Worm (Caenorhabditis elegans) whole organism, mixed stage, embryonic: ENCODE measurements around the gene phat-6.

Source experiments
- bed-3 ChIP-seq: fragments of 200-800 bp; sonication (Bioruptor generic); optimal IDR thresholded peaks from 3 replicates; lab custom pipeline; 2018; ENCODE audit warnings: mild to moderate bottlenecking, missing genetic modification characterization, moderate library complexity, missing compliant biosample characterization
- blmp-1 ChIP-seq: fragments of 150-350 bp; optimal IDR thresholded peaks from 2 replicates; lab custom pipeline; 2014; ENCODE audit warnings: missing biosample characterization, missing genetic modification characterization
- ceh-39 ChIP-seq: fragments of 150-350 bp; optimal IDR thresholded peaks from 2 replicates; lab custom pipeline; 2014; ENCODE audit warnings: missing biosample characterization, missing genetic modification characterization
- ceh-43 ChIP-seq: fragments of 200-800 bp; sonication (Bioruptor generic); optimal IDR thresholded peaks from 2 replicates; lab custom pipeline; 2018; ENCODE audit warnings: mild to moderate bottlenecking, missing genetic modification characterization, moderate library complexity, missing compliant biosample characterization
- ceh-83 ChIP-seq: fragments of 200-800 bp; sonication (Bioruptor generic); optimal IDR thresholded peaks from 2 replicates; lab custom pipeline; 2018; ENCODE audit warnings: mild to moderate bottlenecking, missing genetic modification characterization, missing compliant biosample characterization
- ces-1 ChIP-seq: fragments of 150-350 bp; optimal IDR thresholded peaks from 2 replicates; lab custom pipeline; 2014; ENCODE audit warnings: missing biosample characterization, missing genetic modification reagents, missing genetic modification characterization
- drap-1 ChIP-seq: fragments of 200-800 bp; sonication (Bioruptor generic); optimal IDR thresholded peaks from 3 replicates; lab custom pipeline; 2018; ENCODE audit warnings: mild to moderate bottlenecking, missing genetic modification characterization, missing compliant biosample characterization
- elt-1 ChIP-seq: sonication (generic microtip); optimal IDR thresholded peaks from 2 replicates; lab custom pipeline; 2017; ENCODE audit warnings: missing genetic modification characterization, mild to moderate bottlenecking, missing compliant biosample characterization, antibody characterized with exemption, moderate library complexity, borderline replicate concordance; ENCODE audit not compliant: insufficient read depth
- elt-3 ChIP-seq: fragments of 150-350 bp; optimal IDR thresholded peaks from 2 replicates; lab custom pipeline; 2014; ENCODE audit warnings: missing biosample characterization, missing genetic modification characterization
- flh-1 ChIP-seq: fragments of 200-800 bp; sonication (Bioruptor generic); optimal IDR thresholded peaks from 2 replicates; lab custom pipeline; 2018; ENCODE audit warnings: mild to moderate bottlenecking, missing genetic modification characterization, moderate library complexity, missing compliant biosample characterization
- ham-2 ChIP-seq: fragments of 200-800 bp; sonication (Bioruptor generic); optimal IDR thresholded peaks from 2 replicates; lab custom pipeline; 2018; ENCODE audit warnings: mild to moderate bottlenecking, missing genetic modification characterization, missing compliant biosample characterization
- hlh-1 ChIP-seq: fragments of 150-350 bp; optimal IDR thresholded peaks from 2 replicates; lab custom pipeline; 2014; ENCODE audit warnings: missing biosample characterization, missing genetic modification reagents, missing genetic modification characterization
- lin-13 ChIP-seq: fragments of 150-350 bp; optimal IDR thresholded peaks from 2 replicates; lab custom pipeline; 2014; ENCODE audit warnings: missing biosample characterization, missing genetic modification characterization
- lin-32 ChIP-seq: fragments of 200-800 bp; sonication (Bioruptor generic); optimal IDR thresholded peaks from 2 replicates; lab custom pipeline; 2018; ENCODE audit warnings: mild to moderate bottlenecking, missing genetic modification characterization, missing compliant biosample characterization
- lsy-2 ChIP-seq: fragments of 150-350 bp; optimal IDR thresholded peaks from 2 replicates; lab custom pipeline; 2014; ENCODE audit warnings: missing biosample characterization, missing genetic modification characterization
- mab-5 ChIP-seq: fragments of 150-350 bp; optimal IDR thresholded peaks from 2 replicates; lab custom pipeline; 2014; ENCODE audit warnings: missing biosample characterization, missing genetic modification characterization
- mep-1 ChIP-seq: fragments of 150-350 bp; optimal IDR thresholded peaks from 2 replicates; lab custom pipeline; 2017; ENCODE audit warnings: missing biosample characterization, missing genetic modification reagents, missing genetic modification characterization, inconsistent platforms
- mls-2 ChIP-seq: sonication (generic microtip); optimal IDR thresholded peaks from 2 replicates; lab custom pipeline; 2016; ENCODE audit warnings: mild to moderate bottlenecking, missing genetic modification characterization, moderate library complexity, missing compliant biosample characterization
- nhr-12 ChIP-seq: fragments of 150-350 bp; optimal IDR thresholded peaks from 2 replicates; lab custom pipeline; 2014; ENCODE audit warnings: missing biosample characterization, missing genetic modification characterization
- nhr-237 ChIP-seq: fragments of 150-350 bp; optimal IDR thresholded peaks from 2 replicates; lab custom pipeline; 2014; ENCODE audit warnings: missing biosample characterization, missing genetic modification characterization
- nhr-28 ChIP-seq: fragments of 150-350 bp; optimal IDR thresholded peaks from 2 replicates; lab custom pipeline; 2014; ENCODE audit warnings: missing biosample characterization, missing genetic modification characterization
- nhr-76 ChIP-seq: sonication (generic microtip); optimal IDR thresholded peaks from 2 replicates; lab custom pipeline; 2017; ENCODE audit warnings: missing biosample characterization, missing genetic modification characterization
- pha-4 ChIP-seq: fragments of 150-350 bp; optimal IDR thresholded peaks from 2 replicates; lab custom pipeline; 2018; ENCODE audit warnings: missing biosample characterization, missing genetic modification reagents, missing genetic modification characterization
- sem-2 ChIP-seq: fragments of 200-800 bp; sonication (Bioruptor generic); optimal IDR thresholded peaks from 2 replicates; lab custom pipeline; 2018; ENCODE audit warnings: mild to moderate bottlenecking, missing genetic modification characterization, missing compliant biosample characterization
- snpc-4 ChIP-seq: fragments of 150-350 bp; optimal IDR thresholded peaks from 2 replicates; lab custom pipeline; 2014; ENCODE audit warnings: missing biosample characterization, missing genetic modification characterization
- sptf-1 ChIP-seq: sonication (generic microtip); optimal IDR thresholded peaks from 2 replicates; lab custom pipeline; 2017; ENCODE audit warnings: mild to moderate bottlenecking, missing genetic modification characterization, moderate library complexity, missing compliant biosample characterization
- tbx-8 ChIP-seq: fragments of 200-800 bp; sonication (Bioruptor generic); optimal IDR thresholded peaks from 2 replicates; lab custom pipeline; 2018; ENCODE audit warnings: mild to moderate bottlenecking, missing genetic modification characterization, moderate library complexity, missing compliant biosample characterization
- unc-120 ChIP-seq: sonication (generic microtip); optimal IDR thresholded peaks from 2 replicates; lab custom pipeline; 2017; ENCODE audit warnings: missing genetic modification characterization, missing compliant biosample characterization; ENCODE audit not compliant: poor library complexity, severe bottlenecking
- unc-39 ChIP-seq: fragments of 150-350 bp; optimal IDR thresholded peaks from 2 replicates; lab custom pipeline; 2014; ENCODE audit warnings: missing biosample characterization, missing genetic modification characterization
- unc-62 ChIP-seq: fragments of 150-350 bp; optimal IDR thresholded peaks from 2 replicates; lab custom pipeline; 2014; ENCODE audit warnings: missing biosample characterization, missing genetic modification reagents, missing genetic modification characterization
- ztf-11 ChIP-seq: fragments of 150-350 bp; optimal IDR thresholded peaks from 2 replicates; lab custom pipeline; 2014; ENCODE audit warnings: missing biosample characterization, missing genetic modification characterization

phat-6 gene

DNA sequence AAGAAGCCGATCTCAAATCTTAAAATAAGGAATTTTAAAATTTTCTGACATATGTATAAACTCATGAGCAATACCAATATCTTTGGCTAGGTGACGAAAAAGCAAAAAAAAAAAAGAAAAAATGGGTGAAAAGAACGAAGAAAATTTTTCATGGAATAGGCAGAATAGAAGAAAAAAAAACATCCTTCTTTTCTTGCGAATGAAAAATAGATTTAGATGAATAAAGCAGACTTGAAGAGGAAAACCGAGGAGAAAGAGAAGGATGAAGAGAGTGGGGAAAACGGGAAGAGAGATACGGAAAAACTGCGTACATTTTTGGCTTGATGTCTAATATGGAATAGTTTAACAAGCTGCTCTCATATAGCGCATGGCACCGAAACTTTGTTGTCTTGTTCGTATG is 37.6 kb upstream of the phat-6 start:
- no peak for TF ChIP-seq mab-5 (tag; lab: Kevin White, UChicago)
- no peak for TF ChIP-seq ceh-43 (GFP tag; lab: Kevin White, UChicago)
- no peak for TF ChIP-seq sem-2 (GFP tag; lab: Kevin White, UChicago)
- no peak for TF ChIP-seq elt-1
- no peak for TF ChIP-seq bed-3 (GFP tag; lab: Kevin White, UChicago)
- no peak for TF ChIP-seq flh-1 (GFP tag; lab: Kevin White, UChicago)
- TF ChIP-seq nhr-237 (tag; lab: Kevin White, UChicago), result no peak
- TF ChIP-seq tbx-8 (GFP tag; lab: Kevin White, UChicago), result no peak
- no peak for TF ChIP-seq ham-2 (GFP tag; lab: Kevin White, UChicago)
- TF ChIP-seq snpc-4 (tag; lab: Kevin White, UChicago), result no peak
- no peak for TF ChIP-seq nhr-28
- TF ChIP-seq ceh-39 (tag; lab: Kevin White, UChicago), result no peak
- TF ChIP-seq hlh-1, result no peak
- no peak for TF ChIP-seq ceh-83
- TF ChIP-seq mep-1, result no peak
- TF ChIP-seq ztf-11, result no peak
- TF ChIP-seq nhr-12 (tag; lab: Kevin White, UChicago), result no peak
- no peak for TF ChIP-seq drap-1 (GFP tag; lab: Kevin White, UChicago)
- no peak for TF ChIP-seq nhr-76 (tag; lab: Kevin White, UChicago)
- no peak for TF ChIP-seq elt-3
- TF ChIP-seq, all 35 proteins: peak for 0

DNA sequence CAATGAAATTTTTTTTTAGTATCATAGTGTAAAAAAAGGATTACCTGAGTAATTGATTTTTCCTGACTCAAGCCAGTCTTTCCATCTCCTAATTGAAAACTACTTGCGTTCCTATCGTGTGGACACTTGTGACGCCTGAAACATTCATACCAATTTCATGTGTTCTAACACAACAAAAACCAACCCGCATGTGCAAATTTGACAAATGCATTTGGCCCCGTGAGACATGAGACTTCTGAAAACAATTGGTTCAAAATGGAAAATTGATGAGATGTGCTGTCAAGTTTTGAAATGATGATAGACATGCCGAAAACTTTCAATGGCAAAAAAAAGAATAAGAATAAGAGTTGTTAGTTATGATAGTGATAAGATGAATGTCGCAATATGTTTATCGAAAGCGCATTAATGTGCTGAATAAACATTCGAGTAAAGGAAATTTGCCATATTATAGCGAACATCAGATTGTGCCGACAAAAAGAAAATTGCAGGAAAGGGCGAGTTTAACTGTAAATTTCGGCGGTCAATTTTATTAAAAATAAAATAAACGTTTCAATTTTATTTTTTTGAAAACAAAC is 36.3 kb upstream of the phat-6 start, which contains the start of gene H03A11.2:
Gene H03A11.2, minus strand, starts transcription at position 252 of the 575 bp plus-strand sequence.
- TF ChIP-seq pha-4 (tag; lab: Kevin White, UChicago) (no peak), mep-1 (no peak), ceh-43 (GFP tag; lab: Kevin White, UChicago) (no peak), drap-1 (GFP tag; lab: Kevin White, UChicago) (no peak), elt-3 (no peak), mls-2 (tag; lab: Kevin White, UChicago) (no peak), lin-13 (tag; lab: Kevin White, UChicago) (no peak), ham-2 (GFP tag; lab: Kevin White, UChicago) (no peak), bed-3 (GFP tag; lab: Kevin White, UChicago) (no peak), unc-62 (GFP tag; lab: Kevin White, UChicago) (no peak), mab-5 (tag; lab: Kevin White, UChicago) (no peak), unc-120 (tag; lab: Kevin White, UChicago) (no peak), ces-1 (GFP tag; lab: Kevin White, UChicago) (no peak), blmp-1 (no peak), sem-2 (GFP tag; lab: Kevin White, UChicago) (no peak), lin-32 (GFP tag; lab: Kevin White, UChicago) (no peak), flh-1 (GFP tag; lab: Kevin White, UChicago) (no peak), lsy-2 (tag; lab: Kevin White, UChicago) (no peak)
- TF ChIP-seq, all 35 proteins: peak for 0

DNA sequence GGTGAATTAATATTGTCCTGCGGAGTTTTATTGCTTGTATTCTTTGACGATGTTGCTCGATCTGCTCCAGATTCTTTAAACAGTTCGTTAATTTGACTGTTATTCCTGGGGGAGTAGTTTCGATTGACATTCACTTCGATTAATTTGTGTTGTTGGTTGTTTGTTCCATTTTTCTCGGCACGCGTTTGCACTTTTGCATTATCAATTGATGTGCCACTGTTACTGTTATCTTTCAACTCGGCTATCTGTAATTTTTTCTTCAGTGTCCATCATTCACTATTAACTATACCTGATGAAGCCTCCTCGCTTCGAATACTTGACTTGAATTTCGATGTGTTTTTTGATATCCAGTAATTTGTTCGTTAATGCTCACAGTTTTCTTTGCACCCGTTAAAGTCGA is 35.0 kb upstream of the phat-6 start:
- no peak for TF ChIP-seq mls-2 (tag; lab: Kevin White, UChicago)
- no peak for TF ChIP-seq nhr-237 (tag; lab: Kevin White, UChicago)
- TF ChIP-seq tbx-8 (GFP tag; lab: Kevin White, UChicago), result no peak
- TF ChIP-seq nhr-76 (tag; lab: Kevin White, UChicago), result no peak

DNA sequence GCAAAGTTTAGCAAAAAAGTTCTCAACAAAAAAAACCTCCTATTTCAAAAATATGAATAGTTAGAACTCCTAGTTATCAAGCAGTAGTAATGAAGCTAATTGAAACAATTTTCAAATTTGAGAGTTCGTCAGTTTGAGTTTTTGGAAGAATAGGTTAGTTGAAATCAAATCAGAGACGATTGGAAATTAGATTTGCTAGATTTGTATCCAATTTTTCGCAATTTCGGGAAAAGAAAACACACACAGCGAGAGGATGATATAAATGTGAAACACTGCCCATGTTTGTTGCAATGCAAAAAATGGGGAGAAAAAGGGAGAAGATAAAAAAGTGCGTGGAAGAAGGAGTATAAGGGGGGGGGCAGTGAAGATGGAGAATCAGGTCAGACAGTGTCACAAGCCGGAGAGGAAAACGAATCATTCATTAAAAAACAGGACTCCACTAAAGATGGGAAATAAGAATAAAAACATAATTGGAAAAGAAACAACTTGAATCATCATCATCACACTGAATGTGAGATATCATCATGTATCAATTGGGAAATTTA is 31.1 kb upstream of the phat-6 start:
- TF ChIP-seq ces-1 (GFP tag; lab: Kevin White, UChicago), result peak; percentile 69
- TF ChIP-seq nhr-12 (tag; lab: Kevin White, UChicago), result no peak
- TF ChIP-seq sptf-1 (tag; lab: Kevin White, UChicago), result no peak
- no peak for TF ChIP-seq unc-39 (tag; lab: Kevin White, UChicago)

DNA sequence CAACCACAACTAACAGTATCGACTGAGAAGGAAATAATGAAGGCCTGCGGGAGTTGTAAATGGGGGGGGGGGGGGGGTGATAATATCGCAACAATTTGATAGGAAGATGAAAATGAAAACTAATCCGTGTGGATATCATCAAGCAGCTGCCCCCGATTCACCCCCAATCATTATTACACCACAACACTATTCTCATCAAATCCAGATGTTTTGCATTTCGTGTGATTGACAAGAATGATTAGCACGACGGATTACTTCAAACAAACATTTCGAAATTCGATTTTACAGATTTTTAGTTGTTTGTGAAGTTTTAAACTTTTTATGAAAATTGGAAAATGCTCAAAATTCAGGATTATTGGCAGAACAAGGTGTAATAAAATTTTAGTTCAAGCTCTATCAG is 29.9 kb upstream of the phat-6 start:
- TF ChIP-seq ceh-43 (GFP tag; lab: Kevin White, UChicago) (no peak), hlh-1 (peak; percentile 31), mep-1 (no peak), unc-62 (GFP tag; lab: Kevin White, UChicago) (peak; percentile 72), flh-1 (GFP tag; lab: Kevin White, UChicago) (no peak), drap-1 (GFP tag; lab: Kevin White, UChicago) (no peak), tbx-8 (GFP tag; lab: Kevin White, UChicago) (no peak), pha-4 (tag; lab: Kevin White, UChicago) (no peak), elt-1 (no peak), mls-2 (tag; lab: Kevin White, UChicago) (no peak)
